In the genomic region with DNA sequence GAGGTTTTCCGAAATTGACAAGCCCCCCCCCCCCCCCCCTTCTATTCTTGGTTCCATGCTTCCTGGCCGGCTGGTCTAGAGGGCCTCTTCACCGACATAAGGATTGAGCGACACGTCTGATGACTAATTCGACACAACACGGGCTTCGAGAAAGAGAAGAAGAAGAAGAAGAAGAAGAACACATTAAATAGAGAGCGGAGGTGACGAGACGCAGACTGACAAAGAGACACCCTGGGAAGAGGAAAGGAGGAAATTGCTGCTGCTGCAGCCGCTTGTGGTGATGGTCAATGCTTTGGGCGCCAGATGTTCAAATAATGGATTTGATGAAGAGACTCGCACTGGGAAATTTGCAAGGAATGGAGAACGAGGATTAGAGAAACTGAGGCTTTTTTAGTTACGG, we compare ENCODE assay signal across 4 worm cellular contexts.
A peak's percentile ranks its signal among the peaks of the same experiment; 100 is the strongest.
TF ChIP-seq lines count a peak whose summit lies in the region.

No protein-coding gene starts in this region.

TF ChIP-seq in whole organism, L2 larva, 48 proteins besides CTCF, POLR2A, EP300 and RAD21 (continues in another document):
- TF ChIP-seq fos-1 (tag; optimal IDR thresholded peaks at IDR 0.05; lab: Kevin White, UChicago): peak; percentile 77
- no peak for TF ChIP-seq unc-62 (GFP tag; optimal IDR thresholded peaks at IDR 0.05; lab: Kevin White, UChicago)
- no peak for TF ChIP-seq elt-1 (tag; optimal IDR thresholded peaks at IDR 0.05; lab: Kevin White, UChicago)
- TF ChIP-seq ztf-4 (tag; optimal IDR thresholded peaks at IDR 0.05; lab: Kevin White, UChicago): no peak
- peak; percentile 68 for TF ChIP-seq sem-4 (tag; optimal IDR thresholded peaks at IDR 0.05; lab: Kevin White, UChicago)
- TF ChIP-seq snpc-4 (tag; optimal IDR thresholded peaks at IDR 0.05; lab: Kevin White, UChicago): peak; percentile 41
- no peak for TF ChIP-seq nhr-237 (tag; optimal IDR thresholded peaks at IDR 0.05; lab: Kevin White, UChicago)
- TF ChIP-seq lsy-2 (tag; optimal IDR thresholded peaks at IDR 0.05; lab: Kevin White, UChicago): peak; percentile 14 to 56
- TF ChIP-seq zag-1 (tag; optimal IDR thresholded peaks at IDR 0.05; lab: Kevin White, UChicago): no peak
- TF ChIP-seq sma-3 (GFP tag; optimal IDR thresholded peaks at IDR 0.05; lab: Kevin White, UChicago): no peak
- TF ChIP-seq ceh-82 (tag; optimal IDR thresholded peaks at IDR 0.05; lab: Kevin White, UChicago): no peak
- peak; percentile 75 for TF ChIP-seq sma-9 (GFP tag; optimal IDR thresholded peaks at IDR 0.05; lab: Kevin White, UChicago)
- TF ChIP-seq sma-9 (tag; optimal IDR thresholded peaks at IDR 0.05; lab: Kevin White, UChicago): no peak
- peak; percentile 40 for TF ChIP-seq nhr-25 (tag; optimal IDR thresholded peaks at IDR 0.05; lab: Kevin White, UChicago)
- peak; percentile 63 for TF ChIP-seq C34F6.9 (tag; optimal IDR thresholded peaks at IDR 0.05; lab: Kevin White, UChicago)
- TF ChIP-seq mdl-1 (tag; optimal IDR thresholded peaks at IDR 0.05; lab: Kevin White, UChicago): peak in 1 of 2 experiments; percentile 31
- TF ChIP-seq crh-2 (tag; optimal IDR thresholded peaks at IDR 0.05; lab: Kevin White, UChicago): peak; percentile 51
- no peak for TF ChIP-seq skn-1 (tag; optimal IDR thresholded peaks at IDR 0.05; lab: Kevin White, UChicago)
- peak; percentile 66 for TF ChIP-seq unc-55 (GFP tag; optimal IDR thresholded peaks at IDR 0.05; lab: Kevin White, UChicago)
- TF ChIP-seq peb-1 (tag; optimal IDR thresholded peaks at IDR 0.05; lab: Kevin White, UChicago): no peak
- no peak for TF ChIP-seq ztf-1 (GFP tag; conservative IDR thresholded peaks at IDR 0.05; lab: Robert Waterston, UW)
- no peak for TF ChIP-seq lin-13 (GFP tag; optimal IDR thresholded peaks at IDR 0.05; lab: Kevin White, UChicago)

TF ChIP-seq in whole organism, L4 larva, 104 proteins besides CTCF, POLR2A, EP300 and RAD21 (continues in another document):
- no peak for TF ChIP-seq ceh-44 (GFP tag; IDR thresholded peaks at IDR 0.05; lab: Robert Waterston, UW)
- no peak for TF ChIP-seq spr-3 (GFP tag; optimal IDR thresholded peaks at IDR 0.05; lab: Kevin White, UChicago)
- TF ChIP-seq zag-1 (tag; optimal IDR thresholded peaks at IDR 0.05; lab: Kevin White, UChicago): no peak
- TF ChIP-seq nhr-6 (tag; optimal IDR thresholded peaks at IDR 0.05; lab: Kevin White, UChicago): no peak
- no peak for TF ChIP-seq zip-11 (GFP tag; IDR thresholded peaks at IDR 0.05; lab: Robert Waterston, UW)
- TF ChIP-seq ztf-7 (tag; optimal IDR thresholded peaks at IDR 0.05; lab: Kevin White, UChicago): no peak
- peak; percentile 81 for TF ChIP-seq aha-1 (tag; lab: Kevin White, UChicago)
- no peak for TF ChIP-seq daf-16 (GFP tag; optimal IDR thresholded peaks at IDR 0.05; lab: Kevin White, UChicago)
- peak; percentile 18 for TF ChIP-seq daf-16 (tag; optimal IDR thresholded peaks at IDR 0.05; lab: Kevin White, UChicago)
- TF ChIP-seq F37D6.2 (tag; optimal IDR thresholded peaks at IDR 0.05; lab: Kevin White, UChicago): peak; percentile 7
- peak in 1 of 2 experiments; percentile 31 for TF ChIP-seq hif-1 (tag; optimal IDR thresholded peaks at IDR 0.05; lab: Kevin White, UChicago)
- TF ChIP-seq dve-1 (tag; optimal IDR thresholded peaks at IDR 0.05; lab: Kevin White, UChicago; ENCODE audit: insufficient read depth): peak; percentile 40
- no peak for TF ChIP-seq nhr-11 (tag; optimal IDR thresholded peaks at IDR 0.05; lab: Kevin White, UChicago)
- TF ChIP-seq ceh-20 (GFP tag; IDR thresholded peaks at IDR 0.05; lab: Robert Waterston, UW): no peak
- TF ChIP-seq sdz-12 (GFP tag; optimal IDR thresholded peaks at IDR 0.05; lab: Kevin White, UChicago): no peak
- TF ChIP-seq F10B5.3 (tag; optimal IDR thresholded peaks at IDR 0.05; lab: Kevin White, UChicago): no peak
- TF ChIP-seq vab-7 (GFP tag; IDR thresholded peaks at IDR 0.05; lab: Robert Waterston, UW): no peak
- TF ChIP-seq unc-130 (GFP tag; optimal IDR thresholded peaks at IDR 0.05; lab: Kevin White, UChicago): no peak
- no peak for TF ChIP-seq lin-1 (GFP tag; IDR thresholded peaks at IDR 0.05; lab: Robert Waterston, UW)
- no peak for TF ChIP-seq nhr-25 (tag; optimal IDR thresholded peaks at IDR 0.05; lab: Kevin White, UChicago; ENCODE audit: borderline replicate concordance, insufficient read depth)
- no peak for TF ChIP-seq T26A8.4 (GFP tag; IDR thresholded peaks at IDR 0.05; lab: Robert Waterston, UW)
- no peak for TF ChIP-seq zfp-3 (GFP tag; conservative IDR thresholded peaks at IDR 0.05; lab: Robert Waterston, UW)
- TF ChIP-seq pqm-1 (tag; optimal IDR thresholded peaks at IDR 0.05; lab: Kevin White, UChicago): no peak
- TF ChIP-seq hlh-11 (tag; optimal IDR thresholded peaks at IDR 0.05; lab: Kevin White, UChicago): peak; percentile 67

TF ChIP-seq in whole organism, late embryonic, 69 proteins besides CTCF, POLR2A, EP300 and RAD21 (continues in another document):
- TF ChIP-seq ceh-24 (tag; optimal IDR thresholded peaks at IDR 0.05; lab: Kevin White, UChicago) (no peak), hlh-6 (tag; optimal IDR thresholded peaks at IDR 0.05; lab: Kevin White, UChicago) (no peak), elt-2 (tag; optimal IDR thresholded peaks at IDR 0.05; lab: Kevin White, UChicago) (no peak), ama-1 (optimal IDR thresholded peaks at IDR 0.05; lab: Kevin White, UChicago) (no peak), unc-3 (GFP tag; conservative IDR thresholded peaks at IDR 0.05; lab: Robert Waterston, UW) (no peak), unc-3 (tag; optimal IDR thresholded peaks at IDR 0.05; lab: Kevin White, UChicago) (no peak), pat-9 (tag; optimal IDR thresholded peaks at IDR 0.05; lab: Kevin White, UChicago) (no peak), hlh-15 (tag; optimal IDR thresholded peaks at IDR 0.05; lab: Kevin White, UChicago) (no peak), ceh-31 (tag; optimal IDR thresholded peaks at IDR 0.05; lab: Kevin White, UChicago) (peak; percentile 73), ceh-9 (tag; optimal IDR thresholded peaks at IDR 0.05; lab: Kevin White, UChicago) (no peak), nhr-232 (tag; optimal IDR thresholded peaks at IDR 0.05; lab: Kevin White, UChicago) (no peak), pros-1 (tag; optimal IDR thresholded peaks at IDR 0.05; lab: Kevin White, UChicago) (no peak), pha-4 (tag; optimal IDR thresholded peaks at IDR 0.05; lab: Kevin White, UChicago) (no peak), lin-11 (tag; optimal IDR thresholded peaks at IDR 0.05; lab: Kevin White, UChicago) (no peak), ceh-45 (GFP tag; IDR thresholded peaks at IDR 0.05; lab: Robert Waterston, UW) (no peak), fax-1 (tag; optimal IDR thresholded peaks at IDR 0.05; lab: Kevin White, UChicago) (no peak), unc-42 (tag; optimal IDR thresholded peaks at IDR 0.05; lab: Kevin White, UChicago) (peak; percentile 31), che-1 (tag; optimal IDR thresholded peaks at IDR 0.05; lab: Kevin White, UChicago) (peak; percentile 19), T23F11.4 (GFP tag; optimal IDR thresholded peaks at IDR 0.05; lab: Kevin White, UChicago) (no peak), npax-4 (tag; optimal IDR thresholded peaks at IDR 0.05; lab: Kevin White, UChicago) (no peak), hlh-8 (tag; optimal IDR thresholded peaks at IDR 0.05; lab: Kevin White, UChicago) (peak; percentile 68), hlh-30 (tag; optimal IDR thresholded peaks at IDR 0.05; lab: Kevin White, UChicago; ENCODE audit: insufficient read depth) (peak; percentile 23), ceh-48 (tag; optimal IDR thresholded peaks at IDR 0.05; lab: Kevin White, UChicago) (no peak), nhr-11 (tag; optimal IDR thresholded peaks at IDR 0.05; lab: Kevin White, UChicago) (no peak), unc-86 (tag; optimal IDR thresholded peaks at IDR 0.05; lab: Kevin White, UChicago) (no peak), rnt-1 (tag; optimal IDR thresholded peaks at IDR 0.05; lab: Kevin White, UChicago) (peak; percentile 50)

TF ChIP-seq in whole organism, mixed stage, embryonic, 35 proteins besides CTCF, POLR2A, EP300 and RAD21:
- no peak for TF ChIP-seq blmp-1 (tag; optimal IDR thresholded peaks at IDR 0.05; lab: Kevin White, UChicago)
- TF ChIP-seq nhr-12 (tag; optimal IDR thresholded peaks at IDR 0.05; lab: Kevin White, UChicago): no peak
- no peak for TF ChIP-seq unc-39 (tag; optimal IDR thresholded peaks at IDR 0.05; lab: Kevin White, UChicago)
- TF ChIP-seq mep-1 (tag; optimal IDR thresholded peaks at IDR 0.05; lab: Kevin White, UChicago): peak; percentile 45
- peak; percentile 13 for TF ChIP-seq M03D4.4 (tag; optimal IDR thresholded peaks at IDR 0.05; lab: Kevin White, UChicago)
- TF ChIP-seq sem-2 (GFP tag; optimal IDR thresholded peaks at IDR 0.05; lab: Kevin White, UChicago): no peak
- peak; percentile 74 for TF ChIP-seq unc-62 (GFP tag; optimal IDR thresholded peaks at IDR 0.05; lab: Kevin White, UChicago)
- TF ChIP-seq bed-3 (GFP tag; optimal IDR thresholded peaks at IDR 0.05; lab: Kevin White, UChicago): no peak
- no peak for TF ChIP-seq nhr-28 (tag; optimal IDR thresholded peaks at IDR 0.05; lab: Kevin White, UChicago)
- TF ChIP-seq lsy-2 (tag; optimal IDR thresholded peaks at IDR 0.05; lab: Kevin White, UChicago): no peak
- peak; percentile 78 for TF ChIP-seq unc-120 (tag; optimal IDR thresholded peaks at IDR 0.05; lab: Kevin White, UChicago; ENCODE audit: poor library complexity, severe bottlenecking)
- peak; percentile 77 for TF ChIP-seq ces-1 (GFP tag; optimal IDR thresholded peaks at IDR 0.05; lab: Kevin White, UChicago)
- TF ChIP-seq zip-8 (tag; optimal IDR thresholded peaks at IDR 0.05; lab: Kevin White, UChicago): no peak
- no peak for TF ChIP-seq nhr-2 (tag; optimal IDR thresholded peaks at IDR 0.05; lab: Kevin White, UChicago)
- TF ChIP-seq lin-32 (GFP tag; optimal IDR thresholded peaks at IDR 0.05; lab: Kevin White, UChicago): peak; percentile 77
- peak; percentile 45 for TF ChIP-seq hlh-1 (tag; optimal IDR thresholded peaks at IDR 0.05; lab: Kevin White, UChicago)
- peak; percentile 61 for TF ChIP-seq cnd-1 (tag; optimal IDR thresholded peaks at IDR 0.05; lab: Kevin White, UChicago)
- no peak for TF ChIP-seq nhr-76 (tag; optimal IDR thresholded peaks at IDR 0.05; lab: Kevin White, UChicago)
- peak; percentile 56 for TF ChIP-seq mls-2 (tag; optimal IDR thresholded peaks at IDR 0.05; lab: Kevin White, UChicago)
- peak; percentile 77 for TF ChIP-seq ham-2 (GFP tag; optimal IDR thresholded peaks at IDR 0.05; lab: Kevin White, UChicago)
- no peak for TF ChIP-seq lin-13 (tag; optimal IDR thresholded peaks at IDR 0.05; lab: Kevin White, UChicago)
